Worm (Caenorhabditis elegans) whole organism, mixed stage, embryonic: ENCODE measurements around the gene R07E4.5.

ENCODE experiments used
- ces-1 ChIP-seq: fragments of 150-350 bp; optimal IDR thresholded peaks from 2 replicates; lab custom pipeline; 2014; ENCODE audit warnings: missing biosample characterization, missing genetic modification reagents, missing genetic modification characterization
- elt-1 ChIP-seq: sonication (generic microtip); optimal IDR thresholded peaks from 2 replicates; lab custom pipeline; 2017; ENCODE audit warnings: missing genetic modification characterization, mild to moderate bottlenecking, missing compliant biosample characterization, antibody characterized with exemption, moderate library complexity, borderline replicate concordance; ENCODE audit not compliant: insufficient read depth
- elt-3 ChIP-seq: fragments of 150-350 bp; optimal IDR thresholded peaks from 2 replicates; lab custom pipeline; 2014; ENCODE audit warnings: missing biosample characterization, missing genetic modification characterization
- lsy-2 ChIP-seq: fragments of 150-350 bp; optimal IDR thresholded peaks from 2 replicates; lab custom pipeline; 2014; ENCODE audit warnings: missing biosample characterization, missing genetic modification characterization
- mab-5 ChIP-seq: fragments of 150-350 bp; optimal IDR thresholded peaks from 2 replicates; lab custom pipeline; 2014; ENCODE audit warnings: missing biosample characterization, missing genetic modification characterization
- nhr-12 ChIP-seq: fragments of 150-350 bp; optimal IDR thresholded peaks from 2 replicates; lab custom pipeline; 2014; ENCODE audit warnings: missing biosample characterization, missing genetic modification characterization
- nhr-28 ChIP-seq: fragments of 150-350 bp; optimal IDR thresholded peaks from 2 replicates; lab custom pipeline; 2014; ENCODE audit warnings: missing biosample characterization, missing genetic modification characterization
- pha-4 ChIP-seq: fragments of 150-350 bp; optimal IDR thresholded peaks from 2 replicates; lab custom pipeline; 2018; ENCODE audit warnings: missing biosample characterization, missing genetic modification reagents, missing genetic modification characterization
- snpc-4 ChIP-seq: fragments of 150-350 bp; optimal IDR thresholded peaks from 2 replicates; lab custom pipeline; 2014; ENCODE audit warnings: missing biosample characterization, missing genetic modification characterization
- unc-39 ChIP-seq: fragments of 150-350 bp; optimal IDR thresholded peaks from 2 replicates; lab custom pipeline; 2014; ENCODE audit warnings: missing biosample characterization, missing genetic modification characterization
- unc-62 ChIP-seq: fragments of 150-350 bp; optimal IDR thresholded peaks from 2 replicates; lab custom pipeline; 2014; ENCODE audit warnings: missing biosample characterization, missing genetic modification reagents, missing genetic modification characterization
- ztf-11 ChIP-seq: fragments of 150-350 bp; optimal IDR thresholded peaks from 2 replicates; lab custom pipeline; 2014; ENCODE audit warnings: missing biosample characterization, missing genetic modification characterization

DNA sequence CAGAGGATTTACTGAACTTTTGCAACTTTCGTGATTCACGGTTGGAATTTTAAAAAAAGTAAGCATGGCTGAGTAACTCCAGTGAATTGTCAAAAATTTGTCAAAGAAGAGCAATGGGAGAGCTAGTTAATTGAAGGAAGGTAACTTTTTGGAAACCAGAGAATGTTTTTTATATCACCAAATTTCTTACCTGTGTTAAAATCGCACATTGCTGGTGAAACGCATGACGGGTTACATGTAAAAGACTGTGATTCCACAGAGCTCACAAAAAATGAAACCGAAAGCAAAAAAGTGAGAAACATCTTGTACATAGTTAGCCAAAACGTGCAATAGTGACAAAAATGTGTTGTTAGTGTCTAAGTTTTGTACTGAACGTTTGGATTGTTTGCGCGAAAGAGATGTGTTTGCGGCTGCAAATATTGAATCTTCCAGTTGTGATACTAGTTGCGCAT lies 46.2 kb upstream of the R07E4.5 start, which contains the start of gene F22F4.9:
- TF ChIP-seq nhr-12 (tag; lab: Kevin White, UChicago) (no peak), nhr-28 (tag; lab: Kevin White, UChicago) (no peak), pha-4 (tag; lab: Kevin White, UChicago) (no peak), unc-62 (GFP tag; lab: Kevin White, UChicago) (no peak), elt-1 (tag; lab: Kevin White, UChicago) (no peak), elt-3 (no peak), mab-5 (tag; lab: Kevin White, UChicago) (no peak), ztf-11 (tag; lab: Kevin White, UChicago) (no peak), lsy-2 (tag; lab: Kevin White, UChicago) (no peak), ces-1 (GFP tag; lab: Kevin White, UChicago) (no peak), snpc-4 (tag; lab: Kevin White, UChicago) (no peak), unc-39 (tag; lab: Kevin White, UChicago) (no peak)
